Fruit fly (Drosophila melanogaster): ENCODE data around the gene t.

t gene

dm6 chrX:9196362-9196761 lies 26.7 kb downstream of the t start, which contains the start of gene CG12118 (continued):
- TF ChIP-seq CG17612 (GFP tag; IDR thresholded peaks at IDR 0.05): peak; percentile 65
- no peak for TF ChIP-seq CG5180 (GFP tag; optimal IDR thresholded peaks at IDR 0.05)
- TF ChIP-seq gcm (GFP tag; optimal IDR thresholded peaks at IDR 0.05): peak; percentile 64
- TF ChIP-seq dysf (GFP tag; IDR thresholded peaks at IDR 0.05): peak; percentile 53; the same call in 2 of the 3 replicates
- peak; percentile 38; the same call in 1 of the 2 replicates for TF ChIP-seq peb (GFP tag; IDR thresholded peaks at IDR 0.05)
- TF ChIP-seq Dbx (GFP tag; IDR thresholded peaks at IDR 0.05): peak; percentile 82
- TF ChIP-seq chinmo (GFP tag; IDR thresholded peaks at IDR 0.05; ENCODE audit: partially characterized antibody): peak; percentile 72; the same call in 1 of the 4 replicates
- no peak for TF ChIP-seq CG1792 (GFP tag; optimal IDR thresholded peaks at IDR 0.05)
- TF ChIP-seq CG15073 (GFP tag; optimal IDR thresholded peaks at IDR 0.05): no peak
- TF ChIP-seq Blimp-1 (GFP tag; optimal IDR thresholded peaks at IDR 0.05): peak; percentile 78
- peak; percentile 2 for TF ChIP-seq CG9797 (GFP tag; optimal IDR thresholded peaks at IDR 0.05)
- no peak for TF ChIP-seq CG8359 (GFP tag; optimal IDR thresholded peaks at IDR 0.05; ENCODE audit: borderline replicate concordance)
- TF ChIP-seq Dip2 (GFP tag; IDR thresholded peaks at IDR 0.05): no peak
- TF ChIP-seq hth (optimal IDR thresholded peaks at IDR 0.05): no peak
- TF ChIP-seq Elba2 (GFP tag; optimal IDR thresholded peaks at IDR 0.05): peak; percentile 23
- TF ChIP-seq CG8290 (GFP tag; optimal IDR thresholded peaks at IDR 0.05): peak; percentile 78
- TF ChIP-seq CG8290 (tag; optimal IDR thresholded peaks at IDR 0.05): peak; percentile 42 to 43
- peak; percentile 74 for TF ChIP-seq Mad (GFP tag; optimal IDR thresholded peaks at IDR 0.05)
- TF ChIP-seq CG31388 (GFP tag; optimal IDR thresholded peaks at IDR 0.05): peak; percentile 42
- TF ChIP-seq kay (GFP tag; optimal IDR thresholded peaks at IDR 0.05): peak; percentile 62
- peak; percentile 56; the same call in 1 of the 3 replicates for TF ChIP-seq so (GFP tag; IDR thresholded peaks at IDR 0.05)
- peak; percentile 78 for TF ChIP-seq CG7556 (GFP tag; optimal IDR thresholded peaks at IDR 0.05)
- peak; percentile 36 for TF ChIP-seq Deaf1 (tag; optimal IDR thresholded peaks at IDR 0.05)
- peak; percentile 63 for TF ChIP-seq D19A (tag; optimal IDR thresholded peaks at IDR 0.05)
- TF ChIP-seq vvl (GFP tag; IDR thresholded peaks at IDR 0.05): peak; percentile 91
- TF ChIP-seq CG4707 (GFP tag; optimal IDR thresholded peaks at IDR 0.05): no peak
- peak; percentile 95 for TF ChIP-seq Doc3 (GFP tag; IDR thresholded peaks at IDR 0.05; ENCODE audit: partially characterized antibody)
- TF ChIP-seq CG2120 (GFP tag; optimal IDR thresholded peaks at IDR 0.05): peak; percentile 86
- TF ChIP-seq seq (GFP tag; IDR thresholded peaks at IDR 0.05): peak; percentile 73
- no peak for TF ChIP-seq CG12744 (GFP tag; optimal IDR thresholded peaks at IDR 0.05)
- peak; percentile 44 for TF ChIP-seq CG2875 (GFP tag; optimal IDR thresholded peaks at IDR 0.05)
- TF ChIP-seq NK7.1 (GFP tag; optimal IDR thresholded peaks at IDR 0.05): no peak
- TF ChIP-seq pfk (GFP tag; optimal IDR thresholded peaks at IDR 0.05): no peak
- TF ChIP-seq CG8944 (GFP tag; optimal IDR thresholded peaks at IDR 0.05): peak; percentile 29
- no peak for TF ChIP-seq ab (GFP tag; optimal IDR thresholded peaks at IDR 0.05)
- TF ChIP-seq cato (GFP tag; optimal IDR thresholded peaks at IDR 0.05; ENCODE audit: borderline replicate concordance): peak; percentile 64
- TF ChIP-seq zen2 (GFP tag; IDR thresholded peaks at IDR 0.05; ENCODE audit: partially characterized antibody): peak; percentile 69; the same call in 1 of the 3 replicates
- TF ChIP-seq insv (GFP tag; optimal IDR thresholded peaks at IDR 0.05): peak in 1 of 2 experiments; percentile 7
- peak; percentile 90 for TF ChIP-seq amos (GFP tag; IDR thresholded peaks at IDR 0.05; ENCODE audit: partially characterized antibody)
- TF ChIP-seq fru (optimal IDR thresholded peaks at IDR 0.05): no peak
- TF ChIP-seq sisA (GFP tag; IDR thresholded peaks at IDR 0.05): peak; percentile 70
- no peak for TF ChIP-seq CG10431 (GFP tag; optimal IDR thresholded peaks at IDR 0.05)
- no peak for TF ChIP-seq h (optimal IDR thresholded peaks at IDR 0.05)
- TF ChIP-seq CG10543 (GFP tag; optimal IDR thresholded peaks at IDR 0.05): peak; percentile 50
- no peak for TF ChIP-seq Doc2 (GFP tag; IDR thresholded peaks at IDR 0.05)
- TF ChIP-seq wek (GFP tag; optimal IDR thresholded peaks at IDR 0.05): no peak
- no peak for TF ChIP-seq CG1647 (GFP tag; optimal IDR thresholded peaks at IDR 0.05)
- peak; percentile 33; the same call in 1 of the 2 replicates for TF ChIP-seq gsb (GFP tag; IDR thresholded peaks at IDR 0.05)
- no peak for TF ChIP-seq CG2199 (GFP tag; IDR thresholded peaks at IDR 0.05)
- TF ChIP-seq pnt (GFP tag; optimal IDR thresholded peaks at IDR 0.05): no peak
- TF ChIP-seq lov (optimal IDR thresholded peaks at IDR 0.05): no peak
- TF ChIP-seq lov (GFP tag; IDR thresholded peaks at IDR 0.05): peak; percentile 84

Data from whole organism, embryonic.